Fruit fly (Drosophila melanogaster): ENCODE measurements around the gene CG1239.

DNA sequence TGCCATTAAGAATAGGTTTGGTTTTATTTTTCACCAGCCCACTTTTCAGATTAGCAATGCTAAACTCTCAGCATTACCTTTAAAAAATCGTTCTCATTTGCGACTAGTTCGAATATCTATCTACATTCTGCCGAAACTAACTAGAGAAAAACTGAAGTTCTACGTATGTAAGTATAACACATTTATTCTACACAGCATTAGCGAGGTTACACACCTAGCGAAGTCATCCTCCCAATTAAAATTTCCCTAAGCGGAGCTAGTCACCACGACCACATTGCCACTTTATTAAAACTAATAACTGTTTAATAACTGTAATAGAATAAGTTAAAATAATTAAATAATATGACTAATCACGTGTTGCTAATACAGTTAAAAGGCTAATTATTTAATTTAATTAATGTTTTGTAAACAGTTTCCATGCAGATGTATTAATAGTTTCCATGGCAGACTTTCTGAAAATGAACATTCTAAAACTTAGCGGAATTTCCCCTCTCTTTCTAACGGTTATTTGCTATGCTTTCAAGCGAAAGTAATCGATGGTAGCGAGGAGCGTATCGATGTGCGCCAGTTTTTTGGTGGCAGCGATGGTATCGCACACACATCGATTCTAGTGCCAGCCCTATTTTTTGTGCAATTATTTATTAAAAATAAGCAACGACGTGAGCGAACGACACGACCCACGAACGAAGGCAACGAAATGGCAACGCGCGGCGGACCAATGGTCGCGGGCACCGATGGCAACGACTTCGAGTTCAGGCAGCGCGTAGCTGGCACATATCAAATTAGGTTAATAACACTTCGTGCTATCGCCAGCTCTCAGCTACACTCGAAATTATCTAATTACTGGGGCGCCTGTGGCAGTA, 45.6 kb downstream of the CG1239 start, which contains the start of gene jagn:
- TF ChIP-seq pan (optimal IDR thresholded peaks at IDR 0.05) (no peak), usp (GFP tag; optimal IDR thresholded peaks at IDR 0.05) (no peak)

All from whole organism.